Worm (Caenorhabditis elegans) whole organism, young adult: ENCODE results near the gene C32C4.3.

Experiments used
- B0035.1 ChIP-seq: sonication (generic microtip); optimal IDR thresholded peaks from 2 replicates; lab custom pipeline; 2016; ENCODE audit warnings: missing genetic modification characterization, mild to moderate bottlenecking, missing compliant biosample characterization, missing genotype, missing genetic modification reagents
- B0261.1 ChIP-seq: sonication (generic microtip); optimal IDR thresholded peaks from 2 replicates; lab custom pipeline; 2016; ENCODE audit warnings: mild to moderate bottlenecking, missing genetic modification characterization, moderate library complexity, missing compliant biosample characterization
- B0336.3 ChIP-seq: fragments of 200-800 bp; sonication (Bioruptor generic); IDR thresholded peaks from 2 replicates; pipeline ENCODE4 v1.3.6; 2022; ENCODE audit warnings: missing genetic modification characterization, missing compliant biosample characterization
- D2030.7 ChIP-seq: fragments of 200-800 bp; sonication (Bioruptor generic); IDR thresholded peaks from 2 replicates; pipeline ENCODE4 v1.3.6; 2022; ENCODE audit warnings: missing genetic modification reagents, missing genetic modification characterization, missing compliant biosample characterization
- F23B12.7 ChIP-seq: sonication (generic microtip); optimal IDR thresholded peaks from 2 replicates; lab custom pipeline; 2017; ENCODE audit warnings: missing genetic modification characterization, mild to moderate bottlenecking, missing compliant biosample characterization, antibody characterized with exemption, moderate library complexity; ENCODE audit not compliant: insufficient read depth
- F39B2.1 ChIP-seq: fragments of 200-800 bp; sonication (Bioruptor generic); IDR thresholded peaks from 2 replicates; pipeline ENCODE4 v1.3.6; 2022; ENCODE audit warnings: missing genetic modification reagents, missing genetic modification characterization, missing compliant biosample characterization
- F52B5.7 ChIP-seq: sonication (generic microtip); optimal IDR thresholded peaks from 2 replicates; lab custom pipeline; 2016; ENCODE audit warnings: mild to moderate bottlenecking, missing genetic modification characterization, missing compliant biosample characterization
- F57A8.1 ChIP-seq: fragments of 200-800 bp; sonication (Bioruptor generic); optimal IDR thresholded peaks from 2 replicates; lab custom pipeline; 2018; ENCODE audit warnings: mild to moderate bottlenecking, missing genetic modification characterization, moderate library complexity, missing compliant biosample characterization
- Y53F4B.3 ChIP-seq: fragments of 200-800 bp; sonication (Bioruptor generic); IDR thresholded peaks from 2 replicates; pipeline ENCODE4 v1.3.6; 2022; ENCODE audit warnings: missing genetic modification reagents, missing genetic modification characterization, missing compliant biosample characterization
- Y67H2A.10 ChIP-seq: fragments of 200-800 bp; sonication (Bioruptor generic); conservative IDR thresholded peaks from 2 replicates; pipeline ENCODE4 v1.3.6; 2022; ENCODE audit warnings: missing genetic modification reagents, missing genetic modification characterization, missing compliant biosample characterization
- Y79H2A.3 ChIP-seq: fragments of 200-800 bp; sonication (Bioruptor generic); conservative IDR thresholded peaks from 2 replicates; pipeline ENCODE4 v1.3.6; 2022; ENCODE audit warnings: missing genetic modification reagents, missing genetic modification characterization, missing compliant biosample characterization
- atf-7 ChIP-seq: sonication (generic microtip); optimal IDR thresholded peaks from 2 replicates; lab custom pipeline; 2017; ENCODE audit warnings: mild to moderate bottlenecking, missing genetic modification characterization, missing compliant biosample characterization
- athp-1 ChIP-seq: sonication (generic microtip); optimal IDR thresholded peaks from 2 replicates; lab custom pipeline; 2017; ENCODE audit warnings: mild to moderate bottlenecking, missing genetic modification characterization, missing compliant biosample characterization
- attf-3 ChIP-seq: fragments of 200-800 bp; sonication (Bioruptor generic); conservative IDR thresholded peaks from 2 replicates; pipeline ENCODE4 v1.3.6; 2022; ENCODE audit warnings: missing genetic modification reagents, missing genetic modification characterization, missing compliant biosample characterization
- attf-5 ChIP-seq: fragments of 200-800 bp; sonication (Bioruptor generic); optimal IDR thresholded peaks from 2 replicates; lab custom pipeline; 2018; ENCODE audit warnings: mild to moderate bottlenecking, missing genetic modification characterization, missing compliant biosample characterization
- attf-6 ChIP-seq: fragments of 200-800 bp; sonication (Bioruptor generic); IDR thresholded peaks from 2 replicates; pipeline ENCODE4 v1.3.6; 2022; ENCODE audit warnings: missing genetic modification reagents, missing genetic modification characterization, missing compliant biosample characterization
- ccch-3 ChIP-seq: fragments of 200-800 bp; sonication (Bioruptor generic); optimal IDR thresholded peaks from 2 replicates; lab custom pipeline; 2018; ENCODE audit warnings: mild to moderate bottlenecking, missing genetic modification characterization, missing compliant biosample characterization
- cebp-2 ChIP-seq: fragments of 200-800 bp; sonication (Bioruptor generic); IDR thresholded peaks from 2 replicates; pipeline ENCODE4 v1.3.6; 2022; ENCODE audit warnings: missing genetic modification characterization, missing compliant biosample characterization
- ceh-27 ChIP-seq: fragments of 200-800 bp; sonication (Bioruptor generic); optimal IDR thresholded peaks from 2 replicates; lab custom pipeline; 2018; ENCODE audit warnings: mild to moderate bottlenecking, missing genetic modification characterization, moderate library complexity, missing compliant biosample characterization
- die-1 ChIP-seq: sonication (generic microtip); optimal IDR thresholded peaks from 2 replicates; lab custom pipeline; 2016; ENCODE audit warnings: missing genotype, mild to moderate bottlenecking, missing genetic modification characterization, missing compliant biosample characterization
- efl-1 ChIP-seq: fragments of 150-350 bp; optimal IDR thresholded peaks from 2 replicates; lab custom pipeline; 2014; ENCODE audit warnings: missing biosample characterization, missing genetic modification reagents, missing genetic modification characterization
- egl-18 ChIP-seq: fragments of 200-800 bp; sonication (Bioruptor generic); IDR thresholded peaks from 2 replicates; pipeline ENCODE4 v1.3.6; 2022; ENCODE audit warnings: missing genetic modification reagents, missing genetic modification characterization, missing compliant biosample characterization
- him-1 ChIP-seq: sonication (generic microtip); optimal IDR thresholded peaks from 2 replicates; lab custom pipeline; 2016; ENCODE audit warnings: missing genotype, missing genetic modification reagents, missing genetic modification characterization, missing compliant biosample characterization
- hlh-26 ChIP-seq: fragments of 200-800 bp; sonication (Bioruptor generic); conservative IDR thresholded peaks from 2 replicates; pipeline ENCODE4 v1.3.6; 2022; ENCODE audit warnings: missing genetic modification reagents, missing genetic modification characterization, missing compliant biosample characterization
- lin-35 ChIP-seq, 3 experiments: fragments of 150-350 bp in 2 of 3; sonication (generic microtip) in 1 of 3; optimal IDR thresholded peaks; 2 replicates each; lab custom pipeline; 2014 to 2018; ENCODE audit warnings: missing biosample characterization in 3 of 3, missing genetic modification characterization in 3 of 3, missing genetic modification reagents in 3 of 3
- lin-54 ChIP-seq: fragments of 200-800 bp; sonication (Bioruptor generic); optimal IDR thresholded peaks from 2 replicates; lab custom pipeline; 2018; ENCODE audit warnings: mild to moderate bottlenecking, missing genetic modification characterization, missing compliant biosample characterization
- madf-3 ChIP-seq: fragments of 200-800 bp; sonication (Bioruptor generic); IDR thresholded peaks from 2 replicates; pipeline ENCODE4 v1.3.6; 2022; ENCODE audit warnings: missing genetic modification reagents, missing genetic modification characterization, missing compliant biosample characterization
- madf-8 ChIP-seq: fragments of 200-800 bp; sonication (Bioruptor generic); conservative IDR thresholded peaks from 2 replicates; pipeline ENCODE4 v1.3.6; 2022; ENCODE audit warnings: missing genetic modification reagents, missing genetic modification characterization, missing compliant biosample characterization
- mel-28 ChIP-seq: sonication (generic microtip); optimal IDR thresholded peaks from 2 replicates; lab custom pipeline; 2016; ENCODE audit warnings: borderline replicate concordance, mild to moderate bottlenecking, missing genetic modification characterization, missing compliant biosample characterization
- mes-4 ChIP-seq: sonication (generic microtip); optimal IDR thresholded peaks from 2 replicates; lab custom pipeline; 2016; ENCODE audit warnings: missing genotype, missing genetic modification characterization, missing compliant biosample characterization
- pbrm-1 ChIP-seq: fragments of 200-800 bp; sonication (Bioruptor generic); IDR thresholded peaks from 2 replicates; pipeline ENCODE4 v1.3.6; 2022; ENCODE audit warnings: missing genetic modification reagents, missing genetic modification characterization, missing compliant biosample characterization
- rcor-1 ChIP-seq: fragments of 200-800 bp; sonication (Bioruptor generic); IDR thresholded peaks from 2 replicates; pipeline ENCODE4 v1.3.6; 2022; ENCODE audit warnings: missing genetic modification reagents, missing genetic modification characterization, missing compliant biosample characterization
- rec-8 ChIP-seq, 2 experiments: sonication (generic microtip); optimal IDR thresholded peaks; 2 replicates each; lab custom pipeline; 2016; ENCODE audit warnings: mild to moderate bottlenecking in 2 of 2, missing genetic modification characterization in 2 of 2, missing genetic modification reagents in 2 of 2, missing genotype in 2 of 2, missing biosample characterization in 1 of 2, missing compliant biosample characterization in 1 of 2, moderate library complexity in 1 of 2
- sdz-38 ChIP-seq: sonication (generic microtip); optimal IDR thresholded peaks from 2 replicates; lab custom pipeline; 2016; ENCODE audit warnings: missing genotype, missing genetic modification characterization, missing compliant biosample characterization
- snpc-1.3 ChIP-seq: sonication (generic microtip); optimal IDR thresholded peaks from 2 replicates; lab custom pipeline; 2017; ENCODE audit warnings: missing genetic modification characterization, mild to moderate bottlenecking, missing compliant biosample characterization, antibody characterized with exemption, moderate library complexity, missing genotype, missing genetic modification reagents; ENCODE audit not compliant: insufficient read depth
- somi-1 ChIP-seq: fragments of 200-800 bp; sonication (Bioruptor generic); optimal IDR thresholded peaks from 2 replicates; lab custom pipeline; 2018; ENCODE audit warnings: mild to moderate bottlenecking, missing genetic modification characterization, missing compliant biosample characterization
- tlf-1 ChIP-seq: fragments of 200-800 bp; sonication (Bioruptor generic); optimal IDR thresholded peaks from 2 replicates; lab custom pipeline; 2018; ENCODE audit warnings: mild to moderate bottlenecking, missing genetic modification characterization, missing compliant biosample characterization
- unc-62 ChIP-seq: fragments of 150-350 bp; optimal IDR thresholded peaks from 2 replicates; lab custom pipeline; 2014; ENCODE audit warnings: missing biosample characterization, missing genetic modification reagents, missing genetic modification characterization
- xnd-1 ChIP-seq: sonication (generic microtip); optimal IDR thresholded peaks from 2 replicates; lab custom pipeline; 2016; ENCODE audit warnings: missing genotype, missing genetic modification reagents, missing genetic modification characterization, missing compliant biosample characterization
- zim-3 ChIP-seq: sonication (generic microtip); optimal IDR thresholded peaks from 2 replicates; lab custom pipeline; 2017; ENCODE audit warnings: mild to moderate bottlenecking, missing genetic modification characterization, moderate library complexity, missing compliant biosample characterization
- ztf-28 ChIP-seq: fragments of 200-800 bp; sonication (Bioruptor generic); IDR thresholded peaks from 2 replicates; pipeline ENCODE4 v1.3.6; 2022; ENCODE audit warnings: missing genetic modification reagents, missing genetic modification characterization, missing compliant biosample characterization
- ztf-3 ChIP-seq: fragments of 200-800 bp; sonication (Bioruptor generic); optimal IDR thresholded peaks from 2 replicates; lab custom pipeline; 2018; ENCODE audit warnings: mild to moderate bottlenecking, missing genetic modification characterization, missing compliant biosample characterization

The C32C4.3 gene

ce11 chrV:10657959-10658358 lies 11.0 kb upstream of the C32C4.3 start, which contains the start of gene tut-2:
TSS of gene tut-2 (plus strand) at chrV:10658235.
- TF ChIP-seq hlh-26 = no peak
- no peak for TF ChIP-seq F23B12.7
- TF ChIP-seq efl-1 (GFP tag; lab: Kevin White, UChicago) = no peak
- 0 out of 2 replicates have a peak, but pooled peaks have one; percentile 14 for TF ChIP-seq cebp-2 (GFP tag; lab: Robert Waterston, UW)

- no peak for TF ChIP-seq atf-7
- no peak for TF ChIP-seq ztf-28
- TF ChIP-seq madf-8 (GFP tag; lab: Robert Waterston, UW) = no peak
- no peak for TF ChIP-seq egl-18 (GFP tag; lab: Robert Waterston, UW)
- no peak for TF ChIP-seq attf-3 (GFP tag; lab: Robert Waterston, UW)
- TF ChIP-seq rec-8 (tag; optimal IDR thresholded peaks at IDR 0.05; lab: Kevin White, UChicago) = no peak
- no peak for TF ChIP-seq B0035.1 (tag; lab: Kevin White, UChicago)
- TF ChIP-seq ztf-3 (GFP tag; lab: Kevin White, UChicago) = no peak
- no peak for TF ChIP-seq him-1
- no peak for TF ChIP-seq lin-35 (GFP tag; optimal IDR thresholded peaks at IDR 0.05; lab: Kevin White, UChicago)
- no peak for TF ChIP-seq B0336.3 (GFP tag; lab: Robert Waterston, UW)
- no peak for TF ChIP-seq rcor-1
- TF ChIP-seq tlf-1 (GFP tag; lab: Kevin White, UChicago) = no peak
- TF ChIP-seq mel-28 (tag; lab: Kevin White, UChicago) = no peak
- TF ChIP-seq B0261.1 = no peak
- TF ChIP-seq madf-3 (GFP tag; lab: Robert Waterston, UW) = no peak
- no peak for TF ChIP-seq Y53F4B.3 (GFP tag; lab: Robert Waterston, UW)
- TF ChIP-seq die-1 (tag; lab: Kevin White, UChicago) = no peak
- TF ChIP-seq sdz-38 (tag; lab: Kevin White, UChicago) = no peak
These were observed 10.0 kb upstream of the C32C4.3 start, which contains the start of gene ugt-34 for ce11 chrV:10656958-10657357. TSS of gene ugt-34 (minus strand) at chrV:10656978.

- TF ChIP-seq F39B2.1 (GFP tag; lab: Robert Waterston, UW) (no peak), mes-4 (tag; lab: Kevin White, UChicago) (no peak)
These were observed 7.2 kb upstream of the C32C4.3 start, which contains the start of gene ugt-35 for ce11 chrV:10654165-10654564. TSS of gene ugt-35 (minus strand) at chrV:10654265.

ce11 chrV:10648146-10648545 lies 1.2 kb upstream of the C32C4.3 start, which contains the start of gene aqp-6:
TSS of gene aqp-6 (plus strand) at chrV:10648446.
- TF ChIP-seq D2030.7 (GFP tag; lab: Robert Waterston, UW) = no peak
- no peak for TF ChIP-seq xnd-1 (tag; lab: Kevin White, UChicago)
- TF ChIP-seq somi-1 (GFP tag; lab: Kevin White, UChicago) = no peak
- no peak for TF ChIP-seq F57A8.1 (GFP tag; lab: Kevin White, UChicago)
- no peak for TF ChIP-seq attf-5 (GFP tag; lab: Kevin White, UChicago)
- no peak for TF ChIP-seq ccch-3
- no peak for TF ChIP-seq ceh-27 (GFP tag; lab: Kevin White, UChicago)
- TF ChIP-seq B0336.3 (GFP tag; lab: Robert Waterston, UW) = no peak
- TF ChIP-seq athp-1 (tag; lab: Kevin White, UChicago) = no peak
- no peak for TF ChIP-seq unc-62 (GFP tag; lab: Kevin White, UChicago)
- no peak for TF ChIP-seq rcor-1
- no peak for TF ChIP-seq lin-54 (GFP tag; lab: Kevin White, UChicago)
- no peak for TF ChIP-seq Y79H2A.3 (GFP tag; lab: Robert Waterston, UW)
- no peak for TF ChIP-seq F52B5.7
- TF ChIP-seq attf-6 (GFP tag; lab: Robert Waterston, UW) = no peak
- no peak for TF ChIP-seq snpc-1.3
- no peak for TF ChIP-seq pbrm-1 (GFP tag; lab: Robert Waterston, UW)
- no peak for TF ChIP-seq zim-3
- no peak for TF ChIP-seq Y67H2A.10 (GFP tag; lab: Robert Waterston, UW)
